Fruit fly (Drosophila melanogaster) whole organism, pupa: Measurements from ENCODE around the gene CG15772.

Experiments
- CG13204 ChIP-seq: fragments of 200-800 bp; sonication (Bioruptor generic); optimal IDR thresholded peaks from 2 replicates; lab custom pipeline; 2018; ENCODE audit warnings: missing biosample characterization, mild to moderate bottlenecking, missing genetic modification characterization, moderate library complexity
- CG14655 ChIP-seq: fragments of 200-800 bp; sonication (Bioruptor generic); optimal IDR thresholded peaks from 3 replicates; lab custom pipeline; 2017; ENCODE audit warnings: mild to moderate bottlenecking, missing biosample characterization, missing genetic modification reagents, missing genetic modification characterization
- CG17806 ChIP-seq: fragments of 200-800 bp; sonication (Bioruptor generic); optimal IDR thresholded peaks from 2 replicates; lab custom pipeline; 2018; ENCODE audit warnings: missing biosample characterization, mild to moderate bottlenecking, missing genetic modification characterization, moderate library complexity
- CG34367 ChIP-seq: fragments of 200-800 bp; sonication (Bioruptor generic); optimal IDR thresholded peaks from 2 replicates; lab custom pipeline; 2018; ENCODE audit warnings: missing biosample characterization, mild to moderate bottlenecking, missing genetic modification characterization
- CG4496 ChIP-seq: fragments of 200-800 bp; sonication (Bioruptor generic); IDR thresholded peaks from 3 replicates; pipeline ENCODE4 v1.3.6; 2022; ENCODE audit warnings: missing biosample characterization, missing genetic modification characterization
- CG8301 ChIP-seq: fragments of 200-800 bp; sonication (Bioruptor generic); optimal IDR thresholded peaks from 2 replicates; lab custom pipeline; 2018; ENCODE audit warnings: missing biosample characterization, mild to moderate bottlenecking, missing genetic modification characterization
- CG9948 ChIP-seq: fragments of 200-800 bp; sonication (Bioruptor generic); optimal IDR thresholded peaks from 2 replicates; lab custom pipeline; 2018; ENCODE audit warnings: missing biosample characterization, mild to moderate bottlenecking, missing genetic modification characterization, moderate library complexity
- EcR ChIP-seq: fragments of 200-800 bp; sonication (Bioruptor generic); optimal IDR thresholded peaks from 3 replicates; lab custom pipeline; 2019; ENCODE audit warnings: missing biosample characterization, missing genetic modification characterization, mild to moderate bottlenecking, moderate library complexity, missing genetic modification reagents
- Ets98B ChIP-seq: fragments of 200-800 bp; sonication (Bioruptor generic); IDR thresholded peaks from 2 replicates; pipeline ENCODE4 v1.3.6; 2022; ENCODE audit warnings: missing biosample characterization, missing genetic modification characterization
- Pif1B ChIP-seq: fragments of 200-800 bp; sonication (Bioruptor generic); optimal IDR thresholded peaks from 3 replicates; lab custom pipeline; 2016; ENCODE audit warnings: missing biosample characterization, missing genetic modification characterization
- fd96Ca ChIP-seq: fragments of 200-800 bp; sonication (Bioruptor generic); IDR thresholded peaks from 3 replicates; pipeline ENCODE4 v1.3.6; 2022; ENCODE audit warnings: missing biosample characterization, missing genetic modification characterization
- gl ChIP-seq: fragments of 200-800 bp; sonication (Bioruptor generic); optimal IDR thresholded peaks from 2 replicates; lab custom pipeline; 2018; ENCODE audit warnings: missing biosample characterization, mild to moderate bottlenecking, missing genetic modification characterization

dm6 chrX:5715455-5716227 is 36.4 kb upstream of the CG15772 start:
- TF ChIP-seq CG34367 (tag; lab: Kevin White, UChicago) = no peak
- no peak for TF ChIP-seq Pif1B
- TF ChIP-seq gl (tag; lab: Kevin White, UChicago) = no peak
- TF ChIP-seq fd96Ca (GFP tag; lab: Robert Waterston, UW) = no peak
- no peak for TF ChIP-seq CG9948 (tag; lab: Kevin White, UChicago)
- no peak for TF ChIP-seq Ets98B (GFP tag; lab: Robert Waterston, UW)
- TF ChIP-seq CG4496 (GFP tag; lab: Robert Waterston, UW) = peak; percentile 73
- TF ChIP-seq CG13204 (GFP tag; lab: Kevin White, UChicago) = no peak
- TF ChIP-seq EcR (GFP tag; lab: Kevin White, UChicago) = no peak
- TF ChIP-seq CG17806 (tag; lab: Kevin White, UChicago) = no peak
- TF ChIP-seq CG8301 (tag; lab: Kevin White, UChicago) = no peak
- no peak for TF ChIP-seq CG14655 (GFP tag; lab: Kevin White, UChicago)
